Worm (Caenorhabditis elegans) whole organism, L2 larva: ENCODE results near the gene D1022.4.

Source experiments
- aly-2 ChIP-seq: fragments of 150-350 bp; optimal IDR thresholded peaks from 2 replicates; lab custom pipeline; 2014; ENCODE audit warnings: missing biosample characterization, missing genetic modification characterization
- elt-3 ChIP-seq: sonication (generic microtip); optimal IDR thresholded peaks from 2 replicates; lab custom pipeline; 2017; ENCODE audit warnings: missing biosample characterization, missing genetic modification characterization
- lsy-2 ChIP-seq, 2 experiments: fragments of 150-350 bp in 1 of 2; sonication (generic microtip) in 1 of 2; optimal IDR thresholded peaks; 2 replicates each; lab custom pipeline; 2014 to 2017; ENCODE audit warnings: missing biosample characterization in 2 of 2, missing genetic modification characterization in 2 of 2
- nhr-11 ChIP-seq: fragments of 150-350 bp; optimal IDR thresholded peaks from 2 replicates; lab custom pipeline; 2014; ENCODE audit warnings: missing biosample characterization, missing genetic modification characterization

DNA sequence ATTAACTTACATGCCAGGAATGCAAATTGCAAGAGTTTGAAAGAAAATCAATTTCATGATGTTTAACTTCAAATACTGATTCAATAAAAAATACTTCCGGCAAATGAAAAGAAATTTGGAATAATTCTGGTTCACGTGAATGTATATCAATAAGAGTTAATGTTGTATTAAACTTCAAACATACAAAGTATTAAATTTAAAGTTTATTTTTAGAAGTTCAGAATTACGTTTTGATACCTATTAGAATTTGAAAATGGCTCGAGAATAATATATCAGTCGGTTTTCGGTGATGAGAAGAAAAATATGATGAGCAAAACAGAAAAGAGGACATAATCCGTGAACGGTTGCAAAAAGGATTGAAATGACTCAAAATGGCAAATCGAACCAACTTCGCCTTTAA is 32.5 kb upstream of the D1022.4 start, which contains the start of gene D1022.9:
- TF ChIP-seq aly-2 (tag; lab: Kevin White, UChicago) = no peak
- no peak for TF ChIP-seq elt-3
- TF ChIP-seq nhr-11 = no peak
- no peak for TF ChIP-seq lsy-2 (tag; optimal IDR thresholded peaks at IDR 0.05; lab: Kevin White, UChicago)
